Worm (Caenorhabditis elegans) whole organism, L2 larva: ENCODE measurements around the gene srz-69.

Experiments used
- ama-1 ChIP-seq: fragments of 150-350 bp; optimal IDR thresholded peaks from 2 replicates; lab custom pipeline; 2018; ENCODE audit warnings: inconsistent platforms
- ceh-16 ChIP-seq: fragments of 150-350 bp; optimal IDR thresholded peaks from 2 replicates; lab custom pipeline; 2014; ENCODE audit warnings: missing biosample characterization, missing genetic modification characterization
- lin-39 ChIP-seq: fragments of 150-350 bp; optimal IDR thresholded peaks from 2 replicates; lab custom pipeline; 2014; ENCODE audit warnings: missing biosample characterization, missing genetic modification reagents, missing genetic modification characterization
- nhr-11 ChIP-seq: fragments of 150-350 bp; optimal IDR thresholded peaks from 2 replicates; lab custom pipeline; 2014; ENCODE audit warnings: missing biosample characterization, missing genetic modification characterization
- nhr-129 ChIP-seq: fragments of 150-350 bp; optimal IDR thresholded peaks from 2 replicates; lab custom pipeline; 2014; ENCODE audit warnings: missing biosample characterization, missing genetic modification characterization
- nhr-23 ChIP-seq: fragments of 150-350 bp; optimal IDR thresholded peaks from 2 replicates; lab custom pipeline; 2014; ENCODE audit warnings: missing biosample characterization, missing genetic modification reagents, missing genetic modification characterization
- skn-1 ChIP-seq: sonication (generic microtip); optimal IDR thresholded peaks from 2 replicates; lab custom pipeline; 2017; ENCODE audit warnings: missing biosample characterization, missing genetic modification characterization
- snpc-4 ChIP-seq: fragments of 150-350 bp; optimal IDR thresholded peaks from 2 replicates; lab custom pipeline; 2014; ENCODE audit warnings: missing biosample characterization, missing genetic modification characterization

- TF ChIP-seq nhr-129 (tag; lab: Kevin White, UChicago): no peak
- TF ChIP-seq nhr-11 (tag; lab: Kevin White, UChicago): no peak
- TF ChIP-seq ceh-16 (tag; lab: Kevin White, UChicago): no peak
- no peak for TF ChIP-seq ama-1
- TF ChIP-seq lin-39 (tag; lab: Kevin White, UChicago): no peak
- TF ChIP-seq snpc-4: no peak
- no peak for TF ChIP-seq nhr-23 (tag; lab: Kevin White, UChicago)
- TF ChIP-seq skn-1: no peak
These were observed 37.4 kb upstream of the srz-69 start, which contains the start of gene tsg-101 for ce11 chrIV:3514467-3514866.
